Worm (Caenorhabditis elegans): ENCODE measurements around the gene sir-2.2.

The sir-2.2 gene

ce11 chrX:13325039-13325438 lies 2.8 kb upstream of the sir-2.2 start (continued):
- TF ChIP-seq zip-2 (tag; optimal IDR thresholded peaks at IDR 0.05) (no peak), dmd-8 (GFP tag; IDR thresholded peaks at IDR 0.05) (no peak), nhr-28 (tag; optimal IDR thresholded peaks at IDR 0.05) (peak; percentile 76), lin-13 (GFP tag; optimal IDR thresholded peaks at IDR 0.05) (no peak), ztf-11 (tag; optimal IDR thresholded peaks at IDR 0.05) (no peak), daf-8 (GFP tag; IDR thresholded peaks at IDR 0.05) (no peak), nhr-6 (tag; optimal IDR thresholded peaks at IDR 0.05) (no peak), jun-1 (tag; optimal IDR thresholded peaks at IDR 0.05) (no peak), set-16 (GFP tag; IDR thresholded peaks at IDR 0.05) (no peak), unc-62 (GFP tag; optimal IDR thresholded peaks at IDR 0.05 in 1 of 2) (peak in 1 of 2 experiments; percentile 98), unc-62 (tag; optimal IDR thresholded peaks at IDR 0.05) (no peak), ceh-62 (tag; optimal IDR thresholded peaks at IDR 0.05) (no peak), ama-1 (optimal IDR thresholded peaks at IDR 0.05) (no peak), zfp-3 (GFP tag; conservative IDR thresholded peaks at IDR 0.05) (no peak), D1046.2 (GFP tag; IDR thresholded peaks at IDR 0.05) (no peak), ceh-44 (GFP tag; IDR thresholded peaks at IDR 0.05) (no peak), nhr-48 (tag; optimal IDR thresholded peaks at IDR 0.05) (peak; percentile 53)

- TF ChIP-seq rbr-2 (tag; optimal IDR thresholded peaks at IDR 0.05), result peak; percentile 35
- peak; percentile 69 for TF ChIP-seq mes-2 (tag; optimal IDR thresholded peaks at IDR 0.05; ENCODE audit: poor library complexity, severe bottlenecking)
- no peak for TF ChIP-seq lir-3 (tag; optimal IDR thresholded peaks at IDR 0.05)
- 0 out of 2 replicates have a peak, but pooled peaks have one; percentile 52 for TF ChIP-seq lin-1 (GFP tag; IDR thresholded peaks at IDR 0.05)
- TF ChIP-seq spr-1 (tag; optimal IDR thresholded peaks at IDR 0.05), result no peak
- TF ChIP-seq duxl-1 (tag; optimal IDR thresholded peaks at IDR 0.05; ENCODE audit: poor library complexity), result no peak
- no peak for TF ChIP-seq zag-1 (tag; optimal IDR thresholded peaks at IDR 0.05)
- peak; percentile 49 for TF ChIP-seq aha-1 (tag)
- peak; percentile 92 for TF ChIP-seq nhr-28 (tag; optimal IDR thresholded peaks at IDR 0.05)
- peak; percentile 60 for TF ChIP-seq nhr-48 (tag; optimal IDR thresholded peaks at IDR 0.05)
- no peak for TF ChIP-seq ceh-82 (tag; optimal IDR thresholded peaks at IDR 0.05)
- no peak for TF ChIP-seq zfp-3 (GFP tag; conservative IDR thresholded peaks at IDR 0.05)
- no peak for TF ChIP-seq egl-43 (GFP tag; IDR thresholded peaks at IDR 0.05)
- TF ChIP-seq saeg-2 (GFP tag; IDR thresholded peaks at IDR 0.05), result no peak
- no peak for TF ChIP-seq F10B5.3 (tag; optimal IDR thresholded peaks at IDR 0.05)
- TF ChIP-seq zip-2 (tag; optimal IDR thresholded peaks at IDR 0.05), result no peak
- TF ChIP-seq mdt-29 (GFP tag; IDR thresholded peaks at IDR 0.05), result no peak
- no peak for TF ChIP-seq fkh-10 (GFP tag; optimal IDR thresholded peaks at IDR 0.05)
- no peak for TF ChIP-seq snpc-4 (tag; optimal IDR thresholded peaks at IDR 0.05)
- no peak for TF ChIP-seq ceh-32 (tag; optimal IDR thresholded peaks at IDR 0.05; ENCODE audit: poor library complexity)
- no peak for TF ChIP-seq Y5F2A.4 (GFP tag; optimal IDR thresholded peaks at IDR 0.05)
- 0 out of 2 replicates have a peak, but pooled peaks have one; percentile 19 for TF ChIP-seq ctbp-1 (GFP tag; IDR thresholded peaks at IDR 0.05)
- TF ChIP-seq F49E8.2 (tag; optimal IDR thresholded peaks at IDR 0.05; ENCODE audit: borderline replicate concordance), result no peak
- TF ChIP-seq hmg-1.1 (GFP tag; IDR thresholded peaks at IDR 0.05), result peak; percentile 39; the same call in 1 of the 2 replicates
- no peak for TF ChIP-seq nhr-76 (tag; optimal IDR thresholded peaks at IDR 0.05)
- TF ChIP-seq set-16 (GFP tag; IDR thresholded peaks at IDR 0.05), result no peak
- peak; percentile 67 for TF ChIP-seq nhr-6 (tag; optimal IDR thresholded peaks at IDR 0.05)
- no peak for TF ChIP-seq nhr-237 (tag; optimal IDR thresholded peaks at IDR 0.05)
- no peak for TF ChIP-seq pha-4 (GFP tag; IDR thresholded peaks at IDR 0.05)
- TF ChIP-seq pha-4 (tag; optimal IDR thresholded peaks at IDR 0.05), result no peak
- TF ChIP-seq madf-9 (GFP tag; conservative IDR thresholded peaks at IDR 0.05), result no peak
- no peak for TF ChIP-seq ZK546.5 (tag; optimal IDR thresholded peaks at IDR 0.05)
- TF ChIP-seq daf-16 (GFP tag; optimal IDR thresholded peaks at IDR 0.05), result no peak
- peak; percentile 30 for TF ChIP-seq daf-16 (tag; optimal IDR thresholded peaks at IDR 0.05)
- no peak for TF ChIP-seq nhr-25 (tag; optimal IDR thresholded peaks at IDR 0.05; ENCODE audit: borderline replicate concordance, insufficient read depth)
- TF ChIP-seq pqm-1 (tag; optimal IDR thresholded peaks at IDR 0.05), result peak; percentile 11
- peak; percentile 85 for TF ChIP-seq mxl-2 (GFP tag; conservative IDR thresholded peaks at IDR 0.05)
- no peak for TF ChIP-seq daf-19 (GFP tag; conservative IDR thresholded peaks at IDR 0.05)
- no peak for TF ChIP-seq lim-7 (GFP tag; IDR thresholded peaks at IDR 0.05)
- TF ChIP-seq fos-1 (tag; optimal IDR thresholded peaks at IDR 0.05), result no peak
- TF ChIP-seq T20F7.1 (GFP tag; optimal IDR thresholded peaks at IDR 0.05), result no peak
Observed at ce11 chrX:13328868-13329267, 1.0 kb downstream of the sir-2.2 start.
